Fruit fly (Drosophila melanogaster) whole organism, wandering third instar larva: ENCODE data around the gene CG10098.

Experiments
- Abd-B ChIP-seq: fragments of >200 bp; optimal IDR thresholded peaks from 2 replicates; lab custom pipeline; 2017; ENCODE audit warnings: missing biosample characterization, missing genetic modification characterization
- CG32264 ChIP-seq: fragments of 200-800 bp; sonication (Bioruptor generic); optimal IDR thresholded peaks from 2 replicates; lab custom pipeline; 2016; ENCODE audit warnings: missing biosample characterization, missing genetic modification characterization
- CG9705 ChIP-seq: fragments of 200-800 bp; sonication (Bioruptor generic); optimal IDR thresholded peaks from 2 replicates; lab custom pipeline; 2018; ENCODE audit warnings: missing biosample characterization, mild to moderate bottlenecking, missing genetic modification characterization
- CrebA ChIP-seq: fragments of 200-800 bp; sonication (Bioruptor generic); optimal IDR thresholded peaks from 2 replicates; lab custom pipeline; 2016; ENCODE audit warnings: missing biosample characterization, mild to moderate bottlenecking, missing genetic modification characterization, borderline replicate concordance
- Dfd ChIP-seq: fragments of >200 bp; optimal IDR thresholded peaks from 2 replicates; lab custom pipeline; 2017; ENCODE audit warnings: missing biosample characterization, missing genetic modification characterization
- Dif ChIP-seq: fragments of 200-275, 200-300 bp; sonication (Bioruptor generic); optimal IDR thresholded peaks from 2 replicates; lab custom pipeline; 2018; ENCODE audit warnings: missing biosample characterization, missing genetic modification characterization; ENCODE audit not compliant: partially characterized antibody
- GATAd ChIP-seq: sonication (Bioruptor generic); optimal IDR thresholded peaks from 2 replicates; lab custom pipeline; 2016; ENCODE audit warnings: missing biosample characterization, missing genetic modification characterization
- Hnf4 ChIP-seq: fragments of 200-800 bp; sonication (Bioruptor generic); optimal IDR thresholded peaks from 2 replicates; lab custom pipeline; 2016; ENCODE audit warnings: missing biosample characterization, mild to moderate bottlenecking, missing genetic modification characterization
- Hr78 ChIP-seq: fragments of >200 bp; optimal IDR thresholded peaks from 2 replicates; lab custom pipeline; 2017; ENCODE audit warnings: missing biosample characterization, missing genetic modification characterization
- Jra ChIP-seq: sonication (Bioruptor generic); optimal IDR thresholded peaks from 2 replicates; lab custom pipeline; 2016; ENCODE audit warnings: missing biosample characterization, missing genetic modification characterization
- Mio ChIP-seq: sonication (Bioruptor generic); optimal IDR thresholded peaks from 2 replicates; lab custom pipeline; 2016; ENCODE audit warnings: missing biosample characterization, missing genetic modification characterization
- Myc ChIP-seq: fragments of >200 bp; optimal IDR thresholded peaks from 2 replicates; lab custom pipeline; 2017
- N ChIP-seq: fragments of >200 bp; optimal IDR thresholded peaks from 2 replicates; lab custom pipeline; 2018; ENCODE audit warnings: missing biosample characterization, missing external identifiers, missing genetic modification characterization
- OdsH ChIP-seq: fragments of 200-800 bp; sonication (Bioruptor generic); optimal IDR thresholded peaks from 2 replicates; lab custom pipeline; 2016; ENCODE audit warnings: missing biosample characterization, mild to moderate bottlenecking, missing genetic modification characterization
- Rel ChIP-seq, 2 experiments: fragments of 200-800 bp; sonication (Bioruptor generic) in 1 of 2; optimal IDR thresholded peaks; 2 replicates in 1 of 2; 3 replicates in 1 of 2; lab custom pipeline; 2016 to 2019; ENCODE audit warnings: mild to moderate bottlenecking in 2 of 2, missing biosample characterization in 2 of 2, missing genetic modification characterization in 2 of 2, moderate library complexity in 1 of 2
- Sp1 ChIP-seq: fragments of 200-800 bp; sonication (Bioruptor generic); optimal IDR thresholded peaks from 3 replicates; lab custom pipeline; 2019; ENCODE audit warnings: missing biosample characterization, mild to moderate bottlenecking, missing genetic modification characterization, moderate library complexity
- Vsx2 ChIP-seq: fragments of 200-300, 225-300 bp; sonication (Bioruptor generic); optimal IDR thresholded peaks from 2 replicates; lab custom pipeline; 2018; ENCODE audit warnings: missing biosample characterization, missing genetic modification characterization; ENCODE audit not compliant: partially characterized antibody
- br ChIP-seq: fragments of 200-800 bp; sonication (Bioruptor generic); optimal IDR thresholded peaks from 2 replicates; lab custom pipeline; 2016; ENCODE audit warnings: missing biosample characterization, missing genetic modification characterization
- brk ChIP-seq: fragments of 200-800 bp; sonication (Bioruptor generic); optimal IDR thresholded peaks from 2 replicates; lab custom pipeline; 2016; ENCODE audit warnings: missing biosample characterization, mild to moderate bottlenecking, missing genetic modification characterization
- dl ChIP-seq, 2 experiments: fragments of 175-275, 200-275 bp in 1 of 2; fragments of 200-275 bp in 1 of 2; sonication (Bioruptor generic); optimal IDR thresholded peaks; lab custom pipeline; 2018; ENCODE audit warnings: mild to moderate bottlenecking in 2 of 2, missing biosample characterization in 2 of 2, missing genetic modification characterization in 2 of 2, moderate library complexity in 2 of 2; ENCODE audit not compliant: partially characterized antibody in 2 of 2, insufficient read depth in 1 of 2
- dsf ChIP-seq: sonication (Bioruptor generic); optimal IDR thresholded peaks from 2 replicates; lab custom pipeline; 2016; ENCODE audit warnings: missing biosample characterization, missing genetic modification characterization, borderline replicate concordance
- ey ChIP-seq: fragments of 200-800 bp; sonication (Bioruptor generic); optimal IDR thresholded peaks from 2 replicates; lab custom pipeline; 2016; ENCODE audit warnings: missing biosample characterization, missing genetic modification characterization
- foxo ChIP-seq, 2 experiments: fragments of 200-800 bp; sonication (Bioruptor generic); optimal IDR thresholded peaks; 2 replicates in 1 of 2; 3 replicates in 1 of 2; lab custom pipeline; 2016 to 2017; ENCODE audit warnings: missing biosample characterization in 2 of 2, missing genetic modification characterization in 2 of 2
- fru ChIP-seq: fragments of 200-800 bp; sonication (Bioruptor generic); optimal IDR thresholded peaks from 3 replicates; lab custom pipeline; 2016; ENCODE audit warnings: missing biosample characterization, mild to moderate bottlenecking, missing genetic modification characterization
- h ChIP-seq: fragments of 200-800 bp; sonication (Bioruptor generic); optimal IDR thresholded peaks from 3 replicates; lab custom pipeline; 2016; ENCODE audit warnings: missing biosample characterization, mild to moderate bottlenecking, missing genetic modification characterization
- jim ChIP-seq: fragments of 175-275, 200-325 bp; sonication (Bioruptor generic); optimal IDR thresholded peaks from 2 replicates; lab custom pipeline; 2016; ENCODE audit warnings: missing biosample characterization, mild to moderate bottlenecking, missing genetic modification characterization
- lola ChIP-seq: fragments of >200 bp; optimal IDR thresholded peaks from 2 replicates; lab custom pipeline; 2017; ENCODE audit warnings: missing biosample characterization, missing genetic modification characterization
- pan ChIP-seq: fragments of >200 bp; optimal IDR thresholded peaks from 2 replicates; lab custom pipeline; 2017
- psq ChIP-seq: fragments of 200-800 bp; sonication (Bioruptor generic); optimal IDR thresholded peaks from 3 replicates; lab custom pipeline; 2017; ENCODE audit warnings: missing biosample characterization, mild to moderate bottlenecking, missing genetic modification characterization, moderate library complexity
- rgr ChIP-seq: fragments of 200-800 bp; sonication (Bioruptor generic); optimal IDR thresholded peaks from 3 replicates; lab custom pipeline; 2016; ENCODE audit warnings: missing biosample characterization, mild to moderate bottlenecking, missing genetic modification characterization
- sage ChIP-seq: fragments of 200-800 bp; sonication (Bioruptor generic); optimal IDR thresholded peaks from 2 replicates; lab custom pipeline; 2016; ENCODE audit warnings: missing biosample characterization, mild to moderate bottlenecking, missing genetic modification characterization
- sv ChIP-seq: fragments of 200-800 bp; sonication (Bioruptor generic); optimal IDR thresholded peaks from 3 replicates; lab custom pipeline; 2016; ENCODE audit warnings: missing biosample characterization, missing genetic modification characterization
- tai ChIP-seq: sonication (Bioruptor generic); optimal IDR thresholded peaks from 2 replicates; lab custom pipeline; 2016; ENCODE audit warnings: missing biosample characterization, missing genetic modification characterization
- usp ChIP-seq: fragments of >200 bp; optimal IDR thresholded peaks from 2 replicates; lab custom pipeline; 2017; ENCODE audit warnings: missing biosample characterization, missing genetic modification characterization
- woc ChIP-seq: sonication (Bioruptor generic); optimal IDR thresholded peaks from 2 replicates; lab custom pipeline; 2016; ENCODE audit warnings: missing biosample characterization, mild to moderate bottlenecking, missing genetic modification characterization

Gene CG10098

dm6 chr3R:7157102-7157501, 32.8 kb downstream of the CG10098 start:
- no peak for TF ChIP-seq dl (GFP tag; optimal IDR thresholded peaks at IDR 0.05; lab: Kevin White, UChicago; ENCODE audit: insufficient read depth in 1 of 2, partially characterized antibody in 2 of 2)
- no peak for TF ChIP-seq ey (GFP tag; lab: Kevin White, UChicago)
- TF ChIP-seq Dfd (GFP tag; lab: Kevin White, UChicago): no peak
- no peak for TF ChIP-seq sage (GFP tag; lab: Kevin White, UChicago)
- no peak for TF ChIP-seq h (GFP tag; lab: Kevin White, UChicago)
- no peak for TF ChIP-seq foxo (GFP tag; optimal IDR thresholded peaks at IDR 0.05; lab: Kevin White, UChicago)
- no peak for TF ChIP-seq Hr78 (GFP tag; lab: Kevin White, UChicago)
- no peak for TF ChIP-seq Hnf4 (GFP tag; lab: Kevin White, UChicago)
- TF ChIP-seq rgr (GFP tag; lab: Kevin White, UChicago): no peak
- no peak for TF ChIP-seq Vsx2
- TF ChIP-seq fru (GFP tag; lab: Kevin White, UChicago): no peak
- no peak for TF ChIP-seq Dif (GFP tag; lab: Kevin White, UChicago)
- TF ChIP-seq pan (lab: Kevin White, UChicago): no peak
- no peak for TF ChIP-seq Mio
- no peak for TF ChIP-seq usp (GFP tag; lab: Kevin White, UChicago)
- TF ChIP-seq CG9705 (GFP tag; lab: Kevin White, UChicago): no peak

DNA sequence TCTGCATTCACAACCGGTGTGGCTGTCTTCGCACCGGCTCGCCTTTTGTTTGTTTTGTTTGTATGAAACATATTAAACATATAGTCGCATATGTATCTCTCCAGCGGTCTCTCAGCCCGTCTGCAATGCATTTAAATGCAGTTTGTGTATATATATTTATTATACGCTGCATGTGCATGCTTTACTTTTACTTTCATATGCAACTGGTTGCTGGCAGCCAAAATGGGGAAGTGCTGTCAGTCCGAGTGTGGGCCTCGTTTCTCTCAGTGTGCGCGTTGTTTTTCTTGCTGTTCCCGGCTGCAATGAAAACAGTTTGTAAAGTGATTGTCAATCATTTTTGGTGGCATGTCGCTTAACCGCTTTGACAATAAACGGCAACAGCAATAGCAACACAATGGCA, 35.3 kb downstream of the CG10098 start:
- TF ChIP-seq dsf: no peak
- no peak for TF ChIP-seq Rel (GFP tag; optimal IDR thresholded peaks at IDR 0.05; lab: Kevin White, UChicago)
- no peak for TF ChIP-seq Rel (tag; optimal IDR thresholded peaks at IDR 0.05; lab: Kevin White, UChicago)
- TF ChIP-seq CG32264: no peak
- no peak for TF ChIP-seq Jra
- no peak for TF ChIP-seq psq (GFP tag; lab: Kevin White, UChicago)
- TF ChIP-seq pan (lab: Kevin White, UChicago): no peak

- TF ChIP-seq Vsx2 (peak; percentile 69), rgr (GFP tag; lab: Kevin White, UChicago) (no peak), Sp1 (GFP tag; lab: Kevin White, UChicago) (peak; percentile 22), dl (GFP tag; optimal IDR thresholded peaks at IDR 0.05; lab: Kevin White, UChicago; ENCODE audit: insufficient read depth in 1 of 2, partially characterized antibody in 2 of 2) (peak in 1 of 2 experiments; percentile 58), CG32264 (no peak), lola (GFP tag; lab: Kevin White, UChicago) (no peak), CrebA (GFP tag; lab: Kevin White, UChicago) (peak; percentile 62), Dif (GFP tag; lab: Kevin White, UChicago) (peak; percentile 32), br (peak; percentile 9), fru (GFP tag; lab: Kevin White, UChicago) (peak; percentile 18), tai (GFP tag; lab: Kevin White, UChicago) (no peak), h (GFP tag; lab: Kevin White, UChicago) (peak; percentile 2), Rel (GFP tag; optimal IDR thresholded peaks at IDR 0.05; lab: Kevin White, UChicago) (no peak), Rel (tag; optimal IDR thresholded peaks at IDR 0.05; lab: Kevin White, UChicago) (peak; percentile 13), sage (GFP tag; lab: Kevin White, UChicago) (no peak)
Observed at dm6 chr3R:7162356-7163289, 38.3 kb downstream of the CG10098 start, which contains the start of gene sas. Gene sas, plus strand, starts transcription at chr3R:7162808.

dm6 chr3R:7169927-7170326, 45.6 kb downstream of the CG10098 start:
- no peak for TF ChIP-seq GATAd
- no peak for TF ChIP-seq Rel (GFP tag; optimal IDR thresholded peaks at IDR 0.05; lab: Kevin White, UChicago)
- no peak for TF ChIP-seq Rel (tag; optimal IDR thresholded peaks at IDR 0.05; lab: Kevin White, UChicago)
- TF ChIP-seq psq (GFP tag; lab: Kevin White, UChicago): no peak

- TF ChIP-seq GATAd: no peak
- peak; percentile 10 for TF ChIP-seq psq (GFP tag; lab: Kevin White, UChicago)
- TF ChIP-seq Myc (lab: Kevin White, UChicago): no peak
- TF ChIP-seq dl (GFP tag; optimal IDR thresholded peaks at IDR 0.05; lab: Kevin White, UChicago; ENCODE audit: insufficient read depth in 1 of 2, partially characterized antibody in 2 of 2): no peak
- TF ChIP-seq usp (GFP tag; lab: Kevin White, UChicago): no peak
- no peak for TF ChIP-seq Dfd (GFP tag; lab: Kevin White, UChicago)
- TF ChIP-seq pan (lab: Kevin White, UChicago): no peak
- no peak for TF ChIP-seq Abd-B
- TF ChIP-seq CG32264: no peak
- peak; percentile 31 for TF ChIP-seq OdsH (GFP tag; lab: Kevin White, UChicago)
- no peak for TF ChIP-seq Jra
- no peak for TF ChIP-seq brk
- no peak for TF ChIP-seq Dif (GFP tag; lab: Kevin White, UChicago)
- no peak for TF ChIP-seq N
- peak; percentile 41 for TF ChIP-seq h (GFP tag; lab: Kevin White, UChicago)
- TF ChIP-seq woc: peak; percentile 57
- no peak for TF ChIP-seq Hnf4 (GFP tag; lab: Kevin White, UChicago)
- TF ChIP-seq dsf: no peak
- TF ChIP-seq CG9705 (GFP tag; lab: Kevin White, UChicago): no peak
- no peak for TF ChIP-seq Rel (GFP tag; optimal IDR thresholded peaks at IDR 0.05; lab: Kevin White, UChicago)
- no peak for TF ChIP-seq Rel (tag; optimal IDR thresholded peaks at IDR 0.05; lab: Kevin White, UChicago)
- TF ChIP-seq jim (GFP tag; lab: Kevin White, UChicago): no peak
- TF ChIP-seq sv (GFP tag; lab: Kevin White, UChicago): no peak
Observed at dm6 chr3R:7171384-7172099, 47.2 kb downstream of the CG10098 start.
